Worm (Caenorhabditis elegans): ENCODE results near the gene txbp-3.

Gene txbp-3

DNA sequence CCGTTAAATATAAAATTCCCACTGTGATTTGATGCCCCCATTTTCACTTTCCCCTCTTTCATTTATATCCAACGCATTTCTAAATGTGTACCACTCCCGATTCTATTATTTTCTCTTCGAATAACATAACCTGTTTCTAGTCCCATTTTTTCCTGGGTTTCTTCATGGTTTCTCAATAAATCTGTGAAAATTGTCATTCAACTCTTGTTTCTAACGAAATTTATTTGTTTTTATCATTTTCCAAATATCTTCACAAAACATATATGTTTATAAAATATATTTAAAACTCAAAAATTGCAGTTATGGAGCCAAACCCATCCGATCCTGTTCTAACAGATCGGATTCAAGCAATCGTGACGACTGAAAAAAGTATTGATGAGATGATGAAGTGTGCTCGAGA is 26.3 kb downstream of the txbp-3 start, which contains the start of gene mdt-11:
mdt-11 (plus strand) TSS at position 301 of the 400 bp plus-strand sequence.
- TF ChIP-seq ceh-16 (tag; optimal IDR thresholded peaks at IDR 0.05) = no peak
- TF ChIP-seq Y55F3AM.14 (GFP tag; optimal IDR thresholded peaks at IDR 0.05) = no peak
- TF ChIP-seq gmeb-1 (tag; optimal IDR thresholded peaks at IDR 0.05) = no peak
- no peak for TF ChIP-seq lin-13 (GFP tag; optimal IDR thresholded peaks at IDR 0.05)
- no peak for TF ChIP-seq nhr-237 (tag; optimal IDR thresholded peaks at IDR 0.05)
- TF ChIP-seq nhr-129 (tag; optimal IDR thresholded peaks at IDR 0.05) = no peak
- TF ChIP-seq nhr-77 (tag; optimal IDR thresholded peaks at IDR 0.05) = no peak
- TF ChIP-seq ZK546.5 (tag; optimal IDR thresholded peaks at IDR 0.05) = no peak
- no peak for TF ChIP-seq lin-11 (tag; optimal IDR thresholded peaks at IDR 0.05)
- no peak for TF ChIP-seq ceh-82 (tag; optimal IDR thresholded peaks at IDR 0.05)
- TF ChIP-seq nhr-25 (tag; optimal IDR thresholded peaks at IDR 0.05) = no peak
- no peak for TF ChIP-seq ztf-4 (tag; optimal IDR thresholded peaks at IDR 0.05)
- TF ChIP-seq skn-1 (tag; optimal IDR thresholded peaks at IDR 0.05) = no peak
- no peak for TF ChIP-seq zag-1 (tag; optimal IDR thresholded peaks at IDR 0.05)
- TF ChIP-seq mab-5 (tag; optimal IDR thresholded peaks at IDR 0.05) = no peak
- TF ChIP-seq ama-1 (optimal IDR thresholded peaks at IDR 0.05) = no peak
- TF ChIP-seq nhr-12 (tag; optimal IDR thresholded peaks at IDR 0.05) = no peak
- no peak for TF ChIP-seq lsy-2 (tag; optimal IDR thresholded peaks at IDR 0.05)

DNA sequence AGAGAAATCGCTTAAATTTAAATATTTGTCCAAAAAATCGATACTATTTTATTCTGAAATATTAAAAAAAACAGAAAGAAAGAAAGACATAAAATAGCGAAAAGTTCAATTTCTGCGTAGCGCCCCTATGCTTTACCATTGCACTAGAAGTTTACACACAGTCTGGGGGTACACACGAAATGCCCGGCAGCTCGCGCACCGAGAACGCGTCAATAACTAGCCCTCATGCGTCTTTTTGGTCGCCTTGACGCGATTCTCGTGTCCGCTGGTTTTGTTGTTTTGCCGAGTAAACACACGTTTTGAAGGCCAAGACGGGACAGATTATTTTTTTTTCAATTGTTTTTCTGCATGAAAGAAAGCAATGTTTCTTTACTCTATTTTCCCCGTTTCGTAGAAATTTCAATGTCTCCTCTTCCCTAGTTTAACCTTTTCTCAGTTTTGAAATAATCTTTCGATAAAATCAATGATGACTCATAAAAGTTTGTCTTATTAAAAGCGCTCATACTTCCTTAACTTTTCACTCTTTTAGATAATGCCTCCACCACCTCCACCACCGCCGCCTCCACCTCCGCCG is 29.1 kb downstream of the txbp-3 start, which contains the start of gene wip-1:
wip-1 (plus strand) TSS at position 524 of the 574 bp plus-strand sequence.
- TF ChIP-seq sma-3 (GFP tag; optimal IDR thresholded peaks at IDR 0.05) (peak; percentile 99), gmeb-1 (tag; optimal IDR thresholded peaks at IDR 0.05) (peak; percentile 96), blmp-1 (tag; optimal IDR thresholded peaks at IDR 0.05; ENCODE audit: insufficient read depth) (peak; percentile 84), ZK546.5 (tag; optimal IDR thresholded peaks at IDR 0.05) (peak; percentile 61), nhr-21 (tag; optimal IDR thresholded peaks at IDR 0.05) (peak; percentile 96), crh-2 (tag; optimal IDR thresholded peaks at IDR 0.05) (peak; percentile 99), nhr-10 (tag; optimal IDR thresholded peaks at IDR 0.05) (peak; percentile 82), zag-1 (tag; optimal IDR thresholded peaks at IDR 0.05) (peak; percentile 94), ceh-16 (tag; optimal IDR thresholded peaks at IDR 0.05) (peak; percentile 63), ztf-4 (tag; optimal IDR thresholded peaks at IDR 0.05) (peak; percentile 96), skn-1 (tag; optimal IDR thresholded peaks at IDR 0.05) (no peak), dmd-4 (tag; optimal IDR thresholded peaks at IDR 0.05) (peak; percentile 40), egl-27 (tag; optimal IDR thresholded peaks at IDR 0.05) (peak; percentile 71), R02D3.7 (tag; optimal IDR thresholded peaks at IDR 0.05) (peak; percentile 44), snpc-4 (tag; optimal IDR thresholded peaks at IDR 0.05) (peak; percentile 88), unc-55 (GFP tag; optimal IDR thresholded peaks at IDR 0.05) (peak; percentile 99), peb-1 (tag; optimal IDR thresholded peaks at IDR 0.05) (no peak), nhr-25 (tag; optimal IDR thresholded peaks at IDR 0.05) (peak; percentile 99), nhr-23 (tag; optimal IDR thresholded peaks at IDR 0.05) (no peak), fos-1 (tag; optimal IDR thresholded peaks at IDR 0.05) (peak; percentile 99), ztf-1 (GFP tag; conservative IDR thresholded peaks at IDR 0.05) (no peak), aly-2 (tag; optimal IDR thresholded peaks at IDR 0.05) (no peak), lin-13 (GFP tag; optimal IDR thresholded peaks at IDR 0.05) (peak; percentile 95), lin-39 (tag; optimal IDR thresholded peaks at IDR 0.05) (peak; percentile 75), nhr-11 (tag; optimal IDR thresholded peaks at IDR 0.05) (peak; percentile 77), unc-39 (tag; optimal IDR thresholded peaks at IDR 0.05) (no peak), C34F6.9 (tag; optimal IDR thresholded peaks at IDR 0.05) (peak; percentile 99), nhr-237 (tag; optimal IDR thresholded peaks at IDR 0.05) (peak; percentile 59), nhr-12 (tag; optimal IDR thresholded peaks at IDR 0.05) (peak; percentile 73), nhr-6 (tag; optimal IDR thresholded peaks at IDR 0.05) (peak; percentile 94), elt-3 (tag; optimal IDR thresholded peaks at IDR 0.05) (no peak), alr-1 (tag; optimal IDR thresholded peaks at IDR 0.05) (no peak), unc-62 (GFP tag; optimal IDR thresholded peaks at IDR 0.05) (peak; percentile 61), elt-1 (tag; optimal IDR thresholded peaks at IDR 0.05) (no peak), mab-5 (tag; optimal IDR thresholded peaks at IDR 0.05) (peak; percentile 96), ztf-11 (tag; optimal IDR thresholded peaks at IDR 0.05) (no peak), sem-4 (tag; optimal IDR thresholded peaks at IDR 0.05) (peak; percentile 98), F13H6.1 (tag; optimal IDR thresholded peaks at IDR 0.05) (peak; percentile 99), sma-9 (GFP tag; optimal IDR thresholded peaks at IDR 0.05) (peak; percentile 96), sma-9 (tag; optimal IDR thresholded peaks at IDR 0.05) (no peak), lsy-2 (tag; optimal IDR thresholded peaks at IDR 0.05) (peak; percentile 92 to 97), nhr-129 (tag; optimal IDR thresholded peaks at IDR 0.05) (peak; percentile 98), mdl-1 (tag; optimal IDR thresholded peaks at IDR 0.05) (peak; percentile 14 to 81), ceh-82 (tag; optimal IDR thresholded peaks at IDR 0.05) (peak; percentile 75), ama-1 (optimal IDR thresholded peaks at IDR 0.05) (peak; percentile 66), lin-11 (tag; optimal IDR thresholded peaks at IDR 0.05) (peak; percentile 99), Y55F3AM.14 (GFP tag; optimal IDR thresholded peaks at IDR 0.05) (peak; percentile 95), nhr-77 (tag; optimal IDR thresholded peaks at IDR 0.05) (peak; percentile 75), mbf-1 (tag; optimal IDR thresholded peaks at IDR 0.05) (peak; percentile 52)
